Worm (Caenorhabditis elegans): ENCODE data around the gene srz-102.

Gene srz-102

DNA sequence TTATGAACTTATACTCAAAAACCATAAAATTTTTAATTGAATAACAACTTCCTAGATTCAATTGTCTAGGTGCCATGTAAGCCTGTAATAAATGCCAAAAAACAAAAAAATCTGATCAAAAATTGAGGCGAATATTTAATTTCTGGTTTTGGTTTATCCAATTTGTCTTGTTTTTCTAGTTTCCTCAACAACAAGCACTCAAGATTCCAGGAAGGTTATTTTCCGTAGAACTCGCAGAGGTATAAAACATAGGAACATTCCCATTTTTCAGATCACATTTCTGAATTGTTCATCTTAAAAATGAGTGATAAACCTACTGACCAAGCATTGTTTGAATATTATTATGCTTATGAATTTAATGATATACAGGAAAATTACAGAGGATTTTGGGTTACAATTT, 9.9 kb downstream of the srz-102 start, which contains the start of gene srw-41:
TSS of gene srw-41 (plus strand) at position 301 of the 400 bp plus-strand sequence.
- TF ChIP-seq sem-4 (tag; optimal IDR thresholded peaks at IDR 0.05) (no peak), elt-3 (tag; optimal IDR thresholded peaks at IDR 0.05) (no peak), lin-39 (tag; optimal IDR thresholded peaks at IDR 0.05) (no peak), nhr-77 (tag; optimal IDR thresholded peaks at IDR 0.05) (no peak), ceh-16 (tag; optimal IDR thresholded peaks at IDR 0.05) (no peak), mab-5 (tag; optimal IDR thresholded peaks at IDR 0.05) (no peak), fos-1 (tag; optimal IDR thresholded peaks at IDR 0.05) (no peak), nhr-12 (tag; optimal IDR thresholded peaks at IDR 0.05) (no peak), ZK546.5 (tag; optimal IDR thresholded peaks at IDR 0.05) (no peak), mbf-1 (tag; optimal IDR thresholded peaks at IDR 0.05) (no peak), gmeb-1 (tag; optimal IDR thresholded peaks at IDR 0.05) (no peak), elt-1 (tag; optimal IDR thresholded peaks at IDR 0.05) (no peak), nhr-21 (tag; optimal IDR thresholded peaks at IDR 0.05) (no peak)

DNA sequence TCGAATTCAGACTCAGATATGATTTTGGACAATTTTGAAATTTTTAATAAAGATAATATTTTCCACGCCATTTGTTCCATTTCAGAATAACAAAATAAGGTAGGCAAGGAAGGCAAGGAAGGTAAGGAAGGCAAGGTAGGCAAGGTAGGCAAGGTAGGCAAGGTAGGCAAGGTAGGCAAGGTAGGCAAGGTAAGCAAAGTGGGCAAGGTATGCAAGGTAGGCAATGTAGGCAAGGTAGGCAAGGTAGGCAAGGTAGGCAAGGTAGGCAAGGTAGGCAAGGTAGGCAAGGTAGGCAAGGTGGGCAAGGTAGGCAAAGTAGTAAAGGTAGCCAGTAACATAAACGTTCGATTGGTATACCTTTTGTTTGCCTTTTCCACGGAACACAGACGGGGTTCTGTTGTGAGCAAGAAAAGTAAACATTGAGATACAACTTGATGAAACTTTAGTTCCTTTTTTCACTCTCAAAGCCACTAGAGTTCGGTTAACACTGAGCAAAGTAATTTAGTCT, 12.5 kb downstream of the srz-102 start, which contains the start of gene Y70C5C.1:
TSS of gene Y70C5C.1 (plus strand) at position 458 of the 508 bp plus-strand sequence.
- TF ChIP-seq F13H6.1 (tag; optimal IDR thresholded peaks at IDR 0.05) (no peak), ZK546.5 (tag; optimal IDR thresholded peaks at IDR 0.05) (no peak), ztf-11 (tag; optimal IDR thresholded peaks at IDR 0.05) (no peak), sma-3 (GFP tag; optimal IDR thresholded peaks at IDR 0.05) (no peak), unc-62 (GFP tag; optimal IDR thresholded peaks at IDR 0.05) (no peak), nhr-237 (tag; optimal IDR thresholded peaks at IDR 0.05) (no peak), elt-3 (tag; optimal IDR thresholded peaks at IDR 0.05) (no peak), fos-1 (tag; optimal IDR thresholded peaks at IDR 0.05) (no peak), C34F6.9 (tag; optimal IDR thresholded peaks at IDR 0.05) (no peak), sem-4 (tag; optimal IDR thresholded peaks at IDR 0.05) (no peak), dmd-4 (tag; optimal IDR thresholded peaks at IDR 0.05) (no peak), egl-27 (tag; optimal IDR thresholded peaks at IDR 0.05) (no peak), mdl-1 (tag; optimal IDR thresholded peaks at IDR 0.05) (no peak), mbf-1 (tag; optimal IDR thresholded peaks at IDR 0.05) (no peak), ztf-4 (tag; optimal IDR thresholded peaks at IDR 0.05) (no peak)

DNA sequence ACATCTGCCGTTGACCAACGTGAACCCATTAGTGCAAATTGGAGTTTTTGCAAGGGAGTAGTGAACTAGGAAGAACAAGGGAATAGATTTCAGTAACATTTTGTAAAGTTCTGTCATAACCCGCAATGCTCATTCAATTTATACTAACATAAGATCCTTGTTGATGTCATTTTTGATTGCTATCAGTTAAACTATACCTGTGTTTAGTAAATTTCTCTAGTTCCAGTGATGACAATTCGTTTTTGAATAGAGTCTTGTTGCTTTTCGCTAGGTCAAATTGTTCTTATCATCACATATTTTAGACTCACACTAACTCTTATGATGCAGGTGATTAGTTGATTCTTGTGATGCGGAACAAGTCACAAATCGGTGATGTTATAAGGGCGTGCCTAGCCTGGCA, 19.2 kb downstream of the srz-102 start, which contains the start of gene clec-9:
TSS of gene clec-9 (minus strand) at position 101 of the 400 bp plus-strand sequence.
- TF ChIP-seq Y55F3AM.14 (GFP tag; optimal IDR thresholded peaks at IDR 0.05) (no peak), sma-3 (GFP tag; optimal IDR thresholded peaks at IDR 0.05) (no peak), C34F6.9 (tag; optimal IDR thresholded peaks at IDR 0.05) (no peak), nhr-11 (tag; optimal IDR thresholded peaks at IDR 0.05) (no peak), ZK546.5 (tag; optimal IDR thresholded peaks at IDR 0.05) (no peak), nhr-12 (tag; optimal IDR thresholded peaks at IDR 0.05) (no peak), lin-39 (tag; optimal IDR thresholded peaks at IDR 0.05) (no peak), unc-55 (GFP tag; optimal IDR thresholded peaks at IDR 0.05) (no peak), egl-27 (tag; optimal IDR thresholded peaks at IDR 0.05) (no peak), elt-3 (tag; optimal IDR thresholded peaks at IDR 0.05) (no peak), ztf-1 (GFP tag; conservative IDR thresholded peaks at IDR 0.05) (no peak), nhr-237 (tag; optimal IDR thresholded peaks at IDR 0.05) (no peak), sma-9 (GFP tag; optimal IDR thresholded peaks at IDR 0.05) (no peak), sma-9 (tag; optimal IDR thresholded peaks at IDR 0.05) (no peak), elt-1 (tag; optimal IDR thresholded peaks at IDR 0.05) (no peak), mbf-1 (tag; optimal IDR thresholded peaks at IDR 0.05) (no peak), zag-1 (tag; optimal IDR thresholded peaks at IDR 0.05) (no peak)

DNA sequence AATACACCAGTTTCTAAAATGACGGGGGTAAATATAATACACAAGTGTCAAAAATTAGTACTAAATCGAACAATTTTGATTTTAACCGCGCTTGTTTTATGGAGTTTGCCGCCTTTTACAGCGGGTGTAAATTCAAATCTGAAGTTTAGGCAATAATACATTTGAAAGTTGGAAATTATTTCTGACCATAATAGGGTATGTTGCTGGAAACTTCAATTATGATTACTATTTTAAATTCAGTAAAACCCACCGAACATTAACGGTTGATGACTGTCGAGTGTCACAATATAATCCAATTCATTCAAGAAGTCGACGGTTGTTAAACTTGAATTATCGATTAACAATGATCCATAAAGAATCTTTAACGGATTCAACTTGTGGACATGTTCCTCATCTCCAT, 26.5 kb downstream of the srz-102 start:
- TF ChIP-seq ZK546.5 (tag; optimal IDR thresholded peaks at IDR 0.05) (no peak), elt-1 (tag; optimal IDR thresholded peaks at IDR 0.05) (no peak), ztf-4 (tag; optimal IDR thresholded peaks at IDR 0.05) (no peak), ceh-82 (tag; optimal IDR thresholded peaks at IDR 0.05) (no peak), nhr-21 (tag; optimal IDR thresholded peaks at IDR 0.05) (no peak), unc-55 (GFP tag; optimal IDR thresholded peaks at IDR 0.05) (no peak), snpc-4 (tag; optimal IDR thresholded peaks at IDR 0.05) (no peak), nhr-12 (tag; optimal IDR thresholded peaks at IDR 0.05) (no peak), alr-1 (tag; optimal IDR thresholded peaks at IDR 0.05) (no peak), aly-2 (tag; optimal IDR thresholded peaks at IDR 0.05) (no peak), F13H6.1 (tag; optimal IDR thresholded peaks at IDR 0.05) (no peak), ztf-11 (tag; optimal IDR thresholded peaks at IDR 0.05) (no peak), C34F6.9 (tag; optimal IDR thresholded peaks at IDR 0.05) (no peak), dmd-4 (tag; optimal IDR thresholded peaks at IDR 0.05) (no peak), sma-3 (GFP tag; optimal IDR thresholded peaks at IDR 0.05) (no peak)

- TF ChIP-seq snpc-4 (tag; optimal IDR thresholded peaks at IDR 0.05) (no peak), skn-1 (tag; optimal IDR thresholded peaks at IDR 0.05) (no peak), F13H6.1 (tag; optimal IDR thresholded peaks at IDR 0.05) (no peak), Y55F3AM.14 (GFP tag; optimal IDR thresholded peaks at IDR 0.05) (no peak), nhr-10 (tag; optimal IDR thresholded peaks at IDR 0.05) (no peak), lsy-2 (tag; optimal IDR thresholded peaks at IDR 0.05) (no peak), nhr-21 (tag; optimal IDR thresholded peaks at IDR 0.05) (no peak), peb-1 (tag; optimal IDR thresholded peaks at IDR 0.05) (no peak), ztf-11 (tag; optimal IDR thresholded peaks at IDR 0.05) (no peak), sma-3 (GFP tag; optimal IDR thresholded peaks at IDR 0.05) (no peak), alr-1 (tag; optimal IDR thresholded peaks at IDR 0.05) (no peak), nhr-25 (tag; optimal IDR thresholded peaks at IDR 0.05) (no peak), unc-39 (tag; optimal IDR thresholded peaks at IDR 0.05) (no peak), fos-1 (tag; optimal IDR thresholded peaks at IDR 0.05) (no peak), C34F6.9 (tag; optimal IDR thresholded peaks at IDR 0.05) (no peak), unc-55 (GFP tag; optimal IDR thresholded peaks at IDR 0.05) (no peak), blmp-1 (tag; optimal IDR thresholded peaks at IDR 0.05; ENCODE audit: insufficient read depth) (no peak), lin-13 (GFP tag; optimal IDR thresholded peaks at IDR 0.05) (no peak)
These were observed 29.2 kb downstream of the srz-102 start, which contains the start of gene srh-137 for ce11 chrV:16716574-16716973. TSS of gene srh-137 (minus strand) at chrV:16716674.

Data from whole organism, L2 larva.